Worm (Caenorhabditis elegans): ENCODE results near the gene Y43F4B.10.

ce11 chrIII:13275784-13276183 lies 38.1 kb upstream of the Y43F4B.10 start:
- no peak for TF ChIP-seq W03F9.2 (tag; optimal IDR thresholded peaks at IDR 0.05)
- TF ChIP-seq dao-5 (tag; optimal IDR thresholded peaks at IDR 0.05): no peak
